Worm (Caenorhabditis elegans) whole organism, mixed stage, embryonic: Measurements from ENCODE around the gene srj-52.

Experiments used
- ceh-83 ChIP-seq: fragments of 200-800 bp; sonication (Bioruptor generic); optimal IDR thresholded peaks from 2 replicates; lab custom pipeline; 2018; ENCODE audit warnings: mild to moderate bottlenecking, missing genetic modification characterization, missing compliant biosample characterization
- flh-1 ChIP-seq: fragments of 200-800 bp; sonication (Bioruptor generic); optimal IDR thresholded peaks from 2 replicates; lab custom pipeline; 2018; ENCODE audit warnings: mild to moderate bottlenecking, missing genetic modification characterization, moderate library complexity, missing compliant biosample characterization
- mep-1 ChIP-seq: fragments of 150-350 bp; optimal IDR thresholded peaks from 2 replicates; lab custom pipeline; 2017; ENCODE audit warnings: missing biosample characterization, missing genetic modification reagents, missing genetic modification characterization, inconsistent platforms
- nhr-237 ChIP-seq: fragments of 150-350 bp; optimal IDR thresholded peaks from 2 replicates; lab custom pipeline; 2014; ENCODE audit warnings: missing biosample characterization, missing genetic modification characterization
- nhr-28 ChIP-seq: fragments of 150-350 bp; optimal IDR thresholded peaks from 2 replicates; lab custom pipeline; 2014; ENCODE audit warnings: missing biosample characterization, missing genetic modification characterization

- no peak for TF ChIP-seq flh-1 (GFP tag; lab: Kevin White, UChicago)
- no peak for TF ChIP-seq nhr-237 (tag; lab: Kevin White, UChicago)
- TF ChIP-seq ceh-83 = no peak
- no peak for TF ChIP-seq nhr-28
- no peak for TF ChIP-seq mep-1
These were observed 33.1 kb upstream of the srj-52 start for ce11 chrV:728822-729493.
